Worm (Caenorhabditis elegans) whole organism, L1 larva: ENCODE measurements around the gene F13H8.3.

Source experiments
- ama-1 ChIP-seq: fragments of 150-350 bp; optimal IDR thresholded peaks from 2 replicates; lab custom pipeline; 2014
- fkh-10 ChIP-seq: sonication (generic microtip); optimal IDR thresholded peaks from 2 replicates; lab custom pipeline; 2017; ENCODE audit warnings: missing biosample characterization, missing genetic modification reagents, missing genetic modification characterization
- hlh-4 ChIP-seq: sonication (generic microtip); optimal IDR thresholded peaks from 2 replicates; lab custom pipeline; 2016; ENCODE audit warnings: mild to moderate bottlenecking, missing genetic modification characterization, missing compliant biosample characterization
- lsy-2 ChIP-seq, 2 experiments: fragments of 150-350 bp; optimal IDR thresholded peaks; 2 replicates each; lab custom pipeline; 2014; ENCODE audit warnings: missing biosample characterization in 2 of 2, missing genetic modification characterization in 2 of 2
- pag-3 ChIP-seq: sonication (generic microtip); optimal IDR thresholded peaks from 2 replicates; lab custom pipeline; 2017; ENCODE audit warnings: missing genetic modification characterization, mild to moderate bottlenecking, missing compliant biosample characterization, antibody characterized with exemption, borderline replicate concordance; ENCODE audit not compliant: insufficient read depth
- sptf-1 ChIP-seq: fragments of 150-350 bp; optimal IDR thresholded peaks from 2 replicates; lab custom pipeline; 2014; ENCODE audit warnings: missing biosample characterization, missing genetic modification characterization
- zag-1 ChIP-seq: fragments of 150-350 bp; optimal IDR thresholded peaks from 2 replicates; lab custom pipeline; 2014; ENCODE audit warnings: missing biosample characterization, missing genetic modification characterization

- no peak for TF ChIP-seq hlh-4 (tag; lab: Kevin White, UChicago)
- no peak for TF ChIP-seq sptf-1 (tag; lab: Kevin White, UChicago)
- TF ChIP-seq pag-3 (tag; lab: Kevin White, UChicago): no peak
- TF ChIP-seq lsy-2 (tag; optimal IDR thresholded peaks at IDR 0.05; lab: Kevin White, UChicago): peak; percentile 1 to 32
- no peak for TF ChIP-seq fkh-10 (GFP tag; lab: Kevin White, UChicago)
- no peak for TF ChIP-seq ama-1
- TF ChIP-seq zag-1 (tag; lab: Kevin White, UChicago): no peak
Measured at ce11 chrII:6288104-6288503, 24.3 kb downstream of the F13H8.3 start.
